Worm (Caenorhabditis elegans) whole organism, late embryonic: ENCODE measurements around the gene math-19.

Experiments
- ceh-6 ChIP-seq: fragments of 200-800 bp; sonication (Bioruptor generic); optimal IDR thresholded peaks from 2 replicates; lab custom pipeline; 2018; ENCODE audit warnings: mild to moderate bottlenecking, missing genetic modification characterization, missing compliant biosample characterization
- ceh-9 ChIP-seq: sonication (generic microtip); optimal IDR thresholded peaks from 2 replicates; lab custom pipeline; 2016; ENCODE audit warnings: mild to moderate bottlenecking, missing genetic modification characterization, inconsistent platforms, missing compliant biosample characterization
- dmd-4 ChIP-seq: sonication (generic microtip); optimal IDR thresholded peaks from 2 replicates; lab custom pipeline; 2016; ENCODE audit warnings: borderline replicate concordance, missing genetic modification characterization, missing compliant biosample characterization
- fkh-10 ChIP-seq: fragments of 150-350 bp; optimal IDR thresholded peaks from 2 replicates; lab custom pipeline; 2014; ENCODE audit warnings: missing biosample characterization, missing genetic modification reagents, missing genetic modification characterization
- nfya-1 ChIP-seq: sonication (generic microtip); optimal IDR thresholded peaks from 2 replicates; lab custom pipeline; 2017; ENCODE audit warnings: missing genetic modification characterization, mild to moderate bottlenecking, missing compliant biosample characterization, antibody characterized with exemption, moderate library complexity
- nhr-11 ChIP-seq: fragments of 150-350 bp; optimal IDR thresholded peaks from 2 replicates; lab custom pipeline; 2014; ENCODE audit warnings: missing biosample characterization, missing genetic modification characterization
- sox-4 ChIP-seq: sonication (generic microtip); optimal IDR thresholded peaks from 2 replicates; lab custom pipeline; 2017; ENCODE audit warnings: mild to moderate bottlenecking, missing genetic modification characterization, inconsistent platforms, missing compliant biosample characterization

ce11 chrII:1949119-1949518 is 49.5 kb upstream of the math-19 start:
- no peak for TF ChIP-seq fkh-10 (GFP tag; lab: Kevin White, UChicago)
- no peak for TF ChIP-seq sox-4 (tag; lab: Kevin White, UChicago)
- no peak for TF ChIP-seq nfya-1 (tag; lab: Kevin White, UChicago)
- TF ChIP-seq ceh-9, result no peak
- no peak for TF ChIP-seq ceh-6 (GFP tag; lab: Kevin White, UChicago)
- TF ChIP-seq nhr-11 (tag; lab: Kevin White, UChicago), result no peak
- TF ChIP-seq dmd-4 (tag; lab: Kevin White, UChicago), result no peak
